Fruit fly (Drosophila melanogaster) whole organism, embryonic: Measurements from ENCODE around the gene Bicra.

Source experiments
- ATbp ChIP-seq: fragments of 200-800 bp; sonication (Bioruptor generic); optimal IDR thresholded peaks from 2 replicates; lab custom pipeline; 2017; ENCODE audit warnings: missing biosample characterization, mild to moderate bottlenecking, missing genetic modification characterization, missing genetic modification reagents
- Atf-2 ChIP-seq: fragments of 200-800 bp; sonication (Bioruptor generic); optimal IDR thresholded peaks from 2 replicates; lab custom pipeline; 2016; ENCODE audit warnings: missing biosample characterization, missing genetic modification characterization
- Awh ChIP-seq: fragments of 200-800 bp; sonication (Bioruptor generic); IDR thresholded peaks from 2 replicates; pipeline ENCODE4, ENCODE4 v1.3.6; 2022; ENCODE audit warnings: missing biosample characterization, missing genetic modification characterization
- CG12071 ChIP-seq: fragments of 200-800 bp; sonication (Bioruptor generic); optimal IDR thresholded peaks from 3 replicates; lab custom pipeline; 2018; ENCODE audit warnings: missing biosample characterization, mild to moderate bottlenecking, missing genetic modification characterization
- CG12236 ChIP-seq: fragments of 200-800 bp; sonication (Bioruptor generic); optimal IDR thresholded peaks from 2 replicates; lab custom pipeline; 2016; ENCODE audit warnings: missing biosample characterization, missing genetic modification characterization
- CG15073 ChIP-seq: fragments of 200-800 bp; sonication (Bioruptor generic); optimal IDR thresholded peaks from 2 replicates; lab custom pipeline; 2016; ENCODE audit warnings: missing biosample characterization, missing genetic modification characterization
- CG15601 ChIP-seq: fragments of 200-800 bp; sonication (Bioruptor generic); optimal IDR thresholded peaks from 3 replicates; lab custom pipeline; 2019; ENCODE audit warnings: missing biosample characterization, mild to moderate bottlenecking, missing genetic modification characterization, moderate library complexity
- CG16815 ChIP-seq: fragments of 200-800 bp; sonication (Bioruptor generic); optimal IDR thresholded peaks from 3 replicates; lab custom pipeline; 2017; ENCODE audit warnings: missing biosample characterization, mild to moderate bottlenecking, missing genetic modification characterization
- CG18262 ChIP-seq: fragments of 200-800 bp; optimal IDR thresholded peaks from 3 replicates; lab custom pipeline; 2019; ENCODE audit warnings: missing biosample characterization, mild to moderate bottlenecking, missing genetic modification characterization, moderate library complexity
- CG2712 ChIP-seq: fragments of 200-800 bp; optimal IDR thresholded peaks from 3 replicates; lab custom pipeline; 2019; ENCODE audit warnings: missing biosample characterization, mild to moderate bottlenecking, missing genetic modification characterization, moderate library complexity
- CG6272 ChIP-seq: fragments of 200-800 bp; sonication (Bioruptor generic); IDR thresholded peaks from 2 replicates; pipeline ENCODE4 v1.3.6; 2022; ENCODE audit warnings: missing biosample characterization, missing genetic modification characterization
- CG7357 ChIP-seq: fragments of 200-800 bp; sonication (Bioruptor generic); IDR thresholded peaks from 3 replicates; pipeline ENCODE4 v1.3.6; 2022; ENCODE audit warnings: missing biosample characterization, missing genetic modification characterization
- CG8359 ChIP-seq: fragments of 200-800 bp; sonication (Bioruptor generic); optimal IDR thresholded peaks from 2 replicates; lab custom pipeline; 2017; ENCODE audit warnings: missing biosample characterization, mild to moderate bottlenecking, missing genetic modification characterization, borderline replicate concordance
- CG9876 ChIP-seq: fragments of 200-800 bp; sonication (Bioruptor generic); optimal IDR thresholded peaks from 2 replicates; lab custom pipeline; 2016; ENCODE audit warnings: missing biosample characterization, missing genetic modification characterization
- Dip2 ChIP-seq: fragments of 200-800 bp; sonication (Bioruptor generic); IDR thresholded peaks from 2 replicates; pipeline ENCODE4 v1.3.6; 2022; ENCODE audit warnings: missing biosample characterization, missing genetic modification characterization
- Elba2 ChIP-seq: fragments of 200-800 bp; sonication (Bioruptor generic); optimal IDR thresholded peaks from 3 replicates; lab custom pipeline; 2016; ENCODE audit warnings: missing biosample characterization, missing genetic modification characterization
- Gsc ChIP-seq: fragments of 200-800 bp; sonication (Bioruptor generic); IDR thresholded peaks from 2 replicates; pipeline ENCODE4 v1.3.6; 2022; ENCODE audit warnings: missing biosample characterization, missing genetic modification characterization
- Gug ChIP-seq: fragments of 200-800 bp; sonication (Bioruptor generic); IDR thresholded peaks from 4 replicates; pipeline ENCODE4 v1.3.6; 2022; ENCODE audit warnings: missing biosample characterization, missing genetic modification characterization
- HLH4C ChIP-seq: fragments of 200-800 bp; sonication (Bioruptor generic); IDR thresholded peaks from 3 replicates; pipeline ENCODE4 v1.3.6; 2022; ENCODE audit warnings: missing biosample characterization, missing genetic modification characterization; ENCODE audit not compliant: partially characterized antibody
- PHDP ChIP-seq: fragments of 200-800 bp; sonication (Bioruptor generic); optimal IDR thresholded peaks from 3 replicates; lab custom pipeline; 2018; ENCODE audit warnings: missing biosample characterization, mild to moderate bottlenecking, missing genetic modification characterization, moderate library complexity
- Ssrp ChIP-seq: fragments of 200-800 bp; sonication (Bioruptor generic); optimal IDR thresholded peaks from 2 replicates; lab custom pipeline; 2018; ENCODE audit warnings: missing biosample characterization, mild to moderate bottlenecking, missing genetic modification characterization, moderate library complexity
- bab2 ChIP-seq: fragments of 200-800 bp; sonication (Bioruptor generic); optimal IDR thresholded peaks from 2 replicates; lab custom pipeline; 2016; ENCODE audit warnings: missing biosample characterization, missing genetic modification characterization
- cato ChIP-seq: fragments of 200-800 bp; sonication (Bioruptor generic); optimal IDR thresholded peaks from 2 replicates; lab custom pipeline; 2016; ENCODE audit warnings: missing biosample characterization, missing genetic modification characterization, borderline replicate concordance
- chinmo ChIP-seq: fragments of 200-800 bp; sonication (Bioruptor generic); IDR thresholded peaks from 4 replicates; pipeline ENCODE4 v1.3.6; 2022; ENCODE audit warnings: missing biosample characterization, missing genetic modification characterization; ENCODE audit not compliant: partially characterized antibody
- corto ChIP-seq: fragments of 200-800 bp; sonication (Bioruptor generic); optimal IDR thresholded peaks from 2 replicates; lab custom pipeline; 2016; ENCODE audit warnings: missing biosample characterization, mild to moderate bottlenecking, missing genetic modification characterization, moderate library complexity
- croc ChIP-seq: fragments of 200-800 bp; sonication (Bioruptor generic); conservative IDR thresholded peaks from 3 replicates; pipeline ENCODE4 v1.3.6; 2022; ENCODE audit warnings: missing biosample characterization, missing genetic modification characterization
- ems ChIP-seq: fragments of 200-800 bp; sonication (Bioruptor generic); optimal IDR thresholded peaks from 3 replicates; lab custom pipeline; 2016; ENCODE audit warnings: missing biosample characterization, missing genetic modification characterization
- exex ChIP-seq: fragments of 200-800 bp; sonication (Bioruptor generic); optimal IDR thresholded peaks from 4 replicates; lab custom pipeline; 2018; ENCODE audit warnings: missing biosample characterization, mild to moderate bottlenecking, missing genetic modification characterization, moderate library complexity
- fd64A ChIP-seq: fragments of 200-800 bp; sonication (Bioruptor generic); optimal IDR thresholded peaks from 3 replicates; lab custom pipeline; 2018; ENCODE audit warnings: missing biosample characterization, mild to moderate bottlenecking, missing genetic modification characterization
- hb ChIP-seq: fragments of 200-800 bp; sonication (Bioruptor generic); IDR thresholded peaks from 3 replicates; pipeline ENCODE4 v1.3.6; 2022; ENCODE audit warnings: missing biosample characterization, missing genetic modification characterization; ENCODE audit not compliant: partially characterized antibody
- ind ChIP-seq: fragments of 200-800 bp; sonication (Bioruptor generic); optimal IDR thresholded peaks from 3 replicates; lab custom pipeline; 2016; ENCODE audit warnings: missing biosample characterization, missing genetic modification characterization
- insv ChIP-seq, 2 experiments: fragments of 200-800 bp; sonication (Bioruptor generic); optimal IDR thresholded peaks; 3 replicates each; lab custom pipeline; 2016 to 2018; ENCODE audit warnings: missing biosample characterization in 2 of 2, missing genetic modification characterization in 2 of 2
- inv ChIP-seq: fragments of 200-800 bp; sonication (Bioruptor generic); IDR thresholded peaks from 2 replicates; pipeline ENCODE4 v1.3.6; 2022; ENCODE audit warnings: missing biosample characterization, missing genetic modification characterization; ENCODE audit not compliant: partially characterized antibody
- ken ChIP-seq: fragments of 200-800 bp; sonication (Bioruptor generic); IDR thresholded peaks from 3 replicates; pipeline ENCODE4 v1.3.6; 2022; ENCODE audit warnings: missing biosample characterization, missing genetic modification characterization
- kni ChIP-seq: fragments of 200-800 bp; sonication (Bioruptor generic); optimal IDR thresholded peaks from 3 replicates; lab custom pipeline; 2017; ENCODE audit warnings: mild to moderate bottlenecking, missing biosample characterization, missing genetic modification reagents, missing genetic modification characterization
- oc ChIP-seq: fragments of 200-800 bp; sonication (Bioruptor generic); optimal IDR thresholded peaks from 2 replicates; lab custom pipeline; 2018; ENCODE audit warnings: missing biosample characterization, mild to moderate bottlenecking, missing genetic modification characterization, moderate library complexity
- odd ChIP-seq: fragments of 200-800 bp; sonication (Bioruptor generic); optimal IDR thresholded peaks from 2 replicates; lab custom pipeline; 2017; ENCODE audit warnings: missing biosample characterization, mild to moderate bottlenecking, missing genetic modification characterization
- p53 ChIP-seq: fragments of 200-800 bp; sonication (Bioruptor generic); optimal IDR thresholded peaks from 2 replicates; lab custom pipeline; 2016; ENCODE audit warnings: missing biosample characterization, missing genetic modification characterization
- pb ChIP-seq: fragments of 200-800 bp; sonication (Bioruptor generic); optimal IDR thresholded peaks from 3 replicates; lab custom pipeline; 2016; ENCODE audit warnings: missing biosample characterization, missing genetic modification characterization
- sd ChIP-seq: fragments of 200-800 bp; sonication (Bioruptor generic); optimal IDR thresholded peaks from 3 replicates; lab custom pipeline; 2018; ENCODE audit warnings: missing biosample characterization, mild to moderate bottlenecking, missing genetic modification characterization, moderate library complexity
- seq ChIP-seq: fragments of 200-800 bp; sonication (Bioruptor generic); IDR thresholded peaks from 2 replicates; pipeline ENCODE4 v1.3.6; 2022; ENCODE audit warnings: missing biosample characterization, missing genetic modification characterization
- sisA ChIP-seq: fragments of 200-800 bp; sonication (Bioruptor generic); IDR thresholded peaks from 2 replicates; pipeline ENCODE4 v1.3.6; 2022; ENCODE audit warnings: missing biosample characterization, missing genetic modification characterization
- so ChIP-seq: fragments of 200-800 bp; sonication (Bioruptor generic); IDR thresholded peaks from 3 replicates; pipeline ENCODE4 v1.3.6; 2022; ENCODE audit warnings: missing biosample characterization, missing genetic modification characterization
- sr ChIP-seq: fragments of 200-800 bp; sonication (Bioruptor generic); IDR thresholded peaks from 3 replicates; pipeline ENCODE4 v1.3.6; 2022; ENCODE audit warnings: missing biosample characterization, missing genetic modification characterization
- tio ChIP-seq: fragments of 200-800 bp; sonication (Bioruptor generic); optimal IDR thresholded peaks from 2 replicates; lab custom pipeline; 2017; ENCODE audit warnings: missing biosample characterization, missing genetic modification characterization, inconsistent platforms
- toy ChIP-seq: fragments of 200-800 bp; sonication (Bioruptor generic); IDR thresholded peaks from 2 replicates; pipeline ENCODE4 v1.3.6; 2022; ENCODE audit warnings: missing biosample characterization, missing genetic modification characterization
- trem ChIP-seq: fragments of 200-800 bp; optimal IDR thresholded peaks from 3 replicates; lab custom pipeline; 2019; ENCODE audit warnings: missing biosample characterization, mild to moderate bottlenecking, missing genetic modification characterization, moderate library complexity
- ttk ChIP-seq: fragments of 200-800 bp; sonication (Bioruptor generic); IDR thresholded peaks from 2 replicates; pipeline ENCODE4 v2.1.2; 2022; ENCODE audit warnings: missing biosample characterization, missing genetic modification characterization
- wek ChIP-seq: fragments of 200-800 bp; sonication (Bioruptor generic); optimal IDR thresholded peaks from 3 replicates; lab custom pipeline; 2018; ENCODE audit warnings: missing biosample characterization, mild to moderate bottlenecking, missing genetic modification characterization, moderate library complexity

Gene Bicra

DNA sequence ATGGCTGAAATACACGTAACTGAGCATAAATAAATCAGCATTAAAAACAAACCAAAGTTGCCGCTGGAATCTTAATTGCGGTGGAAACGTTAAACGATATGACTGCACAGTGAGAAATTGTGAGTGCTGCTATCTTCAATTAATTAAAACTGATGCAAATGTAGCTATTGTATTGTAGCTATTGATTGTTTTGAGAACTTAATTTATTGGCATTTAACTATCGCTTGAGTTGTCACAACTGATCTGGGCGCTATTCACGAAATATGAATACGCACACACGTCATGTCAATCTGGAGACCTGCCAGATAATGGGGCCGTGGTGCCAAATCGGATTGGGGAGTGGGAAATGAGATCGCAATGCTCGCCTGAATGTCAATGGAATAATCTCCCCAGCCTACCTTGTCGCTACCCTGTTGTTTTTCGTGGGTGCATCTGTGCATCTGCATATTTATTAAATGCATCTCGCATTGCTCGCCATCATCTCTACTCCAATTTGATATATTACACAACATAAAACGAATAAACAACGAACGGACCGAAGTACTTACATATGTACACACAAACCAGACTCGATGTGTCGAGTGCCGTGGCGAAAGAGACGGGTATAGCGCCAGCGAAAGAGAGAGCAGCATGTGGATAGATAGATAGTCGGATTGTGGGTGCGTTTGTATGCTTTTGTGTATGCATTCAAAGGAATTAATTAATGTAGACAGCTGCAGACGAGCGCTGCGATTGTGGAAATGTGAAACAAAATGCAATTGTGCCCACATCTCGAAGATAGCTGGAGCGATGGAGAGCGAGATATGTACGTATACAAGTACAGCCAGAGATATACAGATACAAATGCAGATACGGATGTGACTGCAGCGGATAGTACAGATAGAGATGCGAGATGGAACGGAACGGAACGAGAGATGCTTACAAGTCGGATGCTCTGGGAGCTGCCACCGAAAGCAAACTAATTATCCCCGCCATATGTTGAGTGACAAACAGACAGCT lies 20.9 kb downstream of the Bicra start:
- TF ChIP-seq ems (GFP tag; lab: Kevin White, UChicago) (no peak), so (GFP tag; lab: Robert Waterston, UW) (0 out of 3 replicates have a peak, but pooled peaks have one; percentile 38), HLH4C (GFP tag; lab: Robert Waterston, UW) (no peak), cato (GFP tag; lab: Kevin White, UChicago) (no peak), CG15073 (no peak), sd (no peak), ATbp (GFP tag; lab: Kevin White, UChicago) (peak; percentile 70), exex (tag; lab: Kevin White, UChicago) (no peak), tio (GFP tag; lab: Kevin White, UChicago) (no peak), ken (GFP tag; lab: Robert Waterston, UW) (no peak), wek (GFP tag; lab: Kevin White, UChicago) (peak; percentile 55), seq (GFP tag; lab: Robert Waterston, UW) (no peak), CG15601 (tag; lab: Kevin White, UChicago) (peak; percentile 38), CG12071 (GFP tag; lab: Kevin White, UChicago) (peak; percentile 45), CG2712 (no peak), toy (GFP tag; lab: Robert Waterston, UW) (no peak), fd64A (peak; percentile 48), CG8359 (GFP tag; lab: Kevin White, UChicago) (no peak), CG6272 (GFP tag; lab: Robert Waterston, UW) (no peak), PHDP (tag; lab: Kevin White, UChicago) (peak; percentile 5), CG16815 (GFP tag; lab: Kevin White, UChicago) (no peak), Gug (GFP tag; lab: Robert Waterston, UW) (no peak), ind (GFP tag; lab: Kevin White, UChicago) (no peak), corto (GFP tag; lab: Kevin White, UChicago) (no peak), ttk (GFP tag; lab: Robert Waterston, UW) (no peak), Gsc (GFP tag; lab: Robert Waterston, UW) (no peak), kni (GFP tag; lab: Kevin White, UChicago) (peak; percentile 37), insv (GFP tag; optimal IDR thresholded peaks at IDR 0.05; lab: Kevin White, UChicago) (no peak), CG7357 (GFP tag; lab: Robert Waterston, UW) (no peak), pb (GFP tag; lab: Kevin White, UChicago) (no peak), Ssrp (tag; lab: Kevin White, UChicago) (no peak), odd (GFP tag; lab: Kevin White, UChicago) (peak; percentile 10), Awh (GFP tag; lab: Robert Waterston, UW) (peak; percentile 59; the same call in 1 of the 2 replicates), sisA (GFP tag; lab: Robert Waterston, UW) (no peak), bab2 (GFP tag; lab: Kevin White, UChicago) (peak; percentile 46), oc (peak; percentile 32), inv (GFP tag; lab: Robert Waterston, UW) (no peak), hb (GFP tag; lab: Robert Waterston, UW) (no peak), p53 (no peak), chinmo (no peak), CG12236 (no peak), trem (tag; lab: Kevin White, UChicago) (no peak), CG9876 (GFP tag; lab: Kevin White, UChicago) (no peak), CG18262 (tag; lab: Kevin White, UChicago) (peak; percentile 26), Atf-2 (no peak), croc (GFP tag; lab: Robert Waterston, UW) (no peak), sr (GFP tag; lab: Robert Waterston, UW) (no peak), Elba2 (GFP tag; lab: Kevin White, UChicago) (no peak), Dip2 (GFP tag; lab: Robert Waterston, UW) (no peak)
